Fruit fly (Drosophila melanogaster): Measurements from ENCODE around the gene caps.

dm6 chr3L:13217395-13217794 lies 11.1 kb upstream of the caps start:
- TF ChIP-seq Mnt (GFP tag; optimal IDR thresholded peaks at IDR 0.05) = no peak
- no peak for TF ChIP-seq cic (GFP tag; optimal IDR thresholded peaks at IDR 0.05)
- no peak for TF ChIP-seq CG12768 (GFP tag; optimal IDR thresholded peaks at IDR 0.05)
- no peak for TF ChIP-seq Crg-1 (GFP tag; optimal IDR thresholded peaks at IDR 0.05)
- TF ChIP-seq CG7045 (GFP tag; optimal IDR thresholded peaks at IDR 0.05) = no peak
- no peak for TF ChIP-seq kay (GFP tag; ENCODE audit: borderline replicate concordance)
- TF ChIP-seq CG33017 (tag; optimal IDR thresholded peaks at IDR 0.05) = no peak
- TF ChIP-seq ovo (GFP tag; optimal IDR thresholded peaks at IDR 0.05) = no peak
